Fruit fly (Drosophila melanogaster): ENCODE results near the gene CG1647.

Gene CG1647

dm6 chr3R:28844611-28845376 lies 24.8 kb downstream of the CG1647 start, which contains the start of the genes Apc and spg (continued):
- peak; percentile 75; the same call in 2 of the 3 replicates for TF ChIP-seq sr (GFP tag; IDR thresholded peaks at IDR 0.05)
- TF ChIP-seq repo (GFP tag; optimal IDR thresholded peaks at IDR 0.05): no peak
- peak; percentile 38 for TF ChIP-seq CG5180 (GFP tag; optimal IDR thresholded peaks at IDR 0.05)
- no peak for TF ChIP-seq CG3065 (GFP tag; optimal IDR thresholded peaks at IDR 0.05)
- peak; percentile 59 for TF ChIP-seq org-1 (GFP tag; optimal IDR thresholded peaks at IDR 0.05)
- peak; percentile 84 for TF ChIP-seq CG12769 (tag; optimal IDR thresholded peaks at IDR 0.05)
- TF ChIP-seq fd96Cb (tag; optimal IDR thresholded peaks at IDR 0.05): peak; percentile 2
- no peak for TF ChIP-seq jing (GFP tag; optimal IDR thresholded peaks at IDR 0.05)
- TF ChIP-seq CG3407 (GFP tag; optimal IDR thresholded peaks at IDR 0.05): peak; percentile 57
- TF ChIP-seq ro (GFP tag; IDR thresholded peaks at IDR 0.05): no peak
- TF ChIP-seq crp (GFP tag; optimal IDR thresholded peaks at IDR 0.05): peak; percentile 11 to 85
- peak; percentile 79 for TF ChIP-seq Abd-B (GFP tag; optimal IDR thresholded peaks at IDR 0.05)
- peak; percentile 95 for TF ChIP-seq Lhr (GFP tag; optimal IDR thresholded peaks at IDR 0.05)
- TF ChIP-seq CG2712 (tag; optimal IDR thresholded peaks at IDR 0.05): peak; percentile 45
- peak; percentile 38 for TF ChIP-seq HmgZ (tag; optimal IDR thresholded peaks at IDR 0.05)
- TF ChIP-seq oc (tag; optimal IDR thresholded peaks at IDR 0.05): peak; percentile 17
- TF ChIP-seq Rfx (GFP tag; IDR thresholded peaks at IDR 0.05): peak; percentile 46
- no peak; the same call in 1 of the 2 replicates for TF ChIP-seq ato (GFP tag; IDR thresholded peaks at IDR 0.05; ENCODE audit: partially characterized antibody)
- peak; percentile 45 for TF ChIP-seq Vsx1 (GFP tag; optimal IDR thresholded peaks at IDR 0.05)
- TF ChIP-seq jigr1 (GFP tag; IDR thresholded peaks at IDR 0.05): peak; percentile 53; the same call in 1 of the 3 replicates
- no peak; the same call in 1 of the 2 replicates for TF ChIP-seq Ptx1 (GFP tag; IDR thresholded peaks at IDR 0.05)
- no peak for TF ChIP-seq CG11696 (GFP tag; IDR thresholded peaks at IDR 0.05)
- TF ChIP-seq CG14441 (GFP tag; IDR thresholded peaks at IDR 0.05): no peak
- TF ChIP-seq CG3838 (GFP tag; optimal IDR thresholded peaks at IDR 0.05): peak; percentile 32
- TF ChIP-seq CG10267 (tag; optimal IDR thresholded peaks at IDR 0.05): peak; percentile 61
- no peak for TF ChIP-seq Lim3 (GFP tag; IDR thresholded peaks at IDR 0.05)
- TF ChIP-seq sens (GFP tag): peak; percentile 90
- TF ChIP-seq dm (GFP tag; optimal IDR thresholded peaks at IDR 0.05): peak; percentile 5
- TF ChIP-seq CG10543 (GFP tag; optimal IDR thresholded peaks at IDR 0.05): peak; percentile 71
- TF ChIP-seq stwl (tag; optimal IDR thresholded peaks at IDR 0.05): peak; percentile 34
- peak; percentile 50 for TF ChIP-seq HmgD (GFP tag; optimal IDR thresholded peaks at IDR 0.05)
- peak; percentile 50; the same call in 1 of the 2 replicates for TF ChIP-seq ranshi (GFP tag; IDR thresholded peaks at IDR 0.05)
- peak; percentile 67 for TF ChIP-seq MESR4 (GFP tag; optimal IDR thresholded peaks at IDR 0.05)
- TF ChIP-seq CG5245 (GFP tag; optimal IDR thresholded peaks at IDR 0.05): no peak
- 0 out of 2 replicates have a peak, but pooled peaks have one; percentile 19 for TF ChIP-seq Nf-YA (GFP tag; IDR thresholded peaks at IDR 0.05)
- TF ChIP-seq CG12071 (GFP tag; optimal IDR thresholded peaks at IDR 0.05): peak; percentile 71
- TF ChIP-seq Dip2 (GFP tag; IDR thresholded peaks at IDR 0.05): no peak
- TF ChIP-seq PHDP (tag; optimal IDR thresholded peaks at IDR 0.05): peak; percentile 53
- no peak for TF ChIP-seq cwo (GFP tag; optimal IDR thresholded peaks at IDR 0.05)
- TF ChIP-seq CG14965 (GFP tag; optimal IDR thresholded peaks at IDR 0.05; ENCODE audit: borderline replicate concordance): no peak
- TF ChIP-seq prd (optimal IDR thresholded peaks at IDR 0.05): no peak
- peak; percentile 30; the same call in 2 of the 3 replicates for TF ChIP-seq prd (GFP tag; IDR thresholded peaks at IDR 0.05)
- TF ChIP-seq CG12942 (GFP tag; optimal IDR thresholded peaks at IDR 0.05): peak; percentile 10
- TF ChIP-seq CG2875 (GFP tag; optimal IDR thresholded peaks at IDR 0.05): peak; percentile 48
- TF ChIP-seq Fer1 (GFP tag; optimal IDR thresholded peaks at IDR 0.05): peak; percentile 70
- no peak for TF ChIP-seq esg (GFP tag; conservative IDR thresholded peaks at IDR 0.05)
- TF ChIP-seq crc (GFP tag; optimal IDR thresholded peaks at IDR 0.05): no peak
- TF ChIP-seq cato (GFP tag; optimal IDR thresholded peaks at IDR 0.05; ENCODE audit: borderline replicate concordance): peak; percentile 37
- peak; percentile 57 for TF ChIP-seq salm (tag; optimal IDR thresholded peaks at IDR 0.05)
